Worm (Caenorhabditis elegans): ENCODE results near the gene utx-1.

utx-1 gene

DNA sequence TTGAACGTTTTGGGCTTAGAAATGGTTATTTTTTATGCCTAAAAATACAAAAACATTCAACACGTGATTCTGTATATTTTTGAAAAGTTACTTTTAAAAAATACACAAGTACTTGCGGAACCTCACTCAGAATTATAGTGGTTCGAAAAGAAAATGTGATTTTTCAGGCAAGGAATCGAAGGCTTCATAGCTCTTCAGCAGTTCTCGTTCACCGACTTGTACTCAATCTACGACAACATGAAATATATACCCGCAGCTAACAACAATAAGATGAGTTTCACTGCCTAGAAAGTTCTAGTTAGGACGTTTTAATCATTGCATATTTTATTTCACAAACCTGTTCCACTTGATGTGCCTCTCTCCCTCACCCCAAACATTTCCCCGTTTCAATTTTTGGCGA lies 5.6 kb downstream of the utx-1 start:
- TF ChIP-seq tra-4 (tag; optimal IDR thresholded peaks at IDR 0.05) (no peak), pes-1 (GFP tag; IDR thresholded peaks at IDR 0.05) (no peak), hmbx-1 (tag; optimal IDR thresholded peaks at IDR 0.05) (no peak), scrt-1 (GFP tag; IDR thresholded peaks at IDR 0.05) (no peak), ama-1 (optimal IDR thresholded peaks at IDR 0.05) (no peak), hnd-1 (tag; optimal IDR thresholded peaks at IDR 0.05) (no peak), aly-1 (tag; optimal IDR thresholded peaks at IDR 0.05) (no peak), F13C5.2 (tag; optimal IDR thresholded peaks at IDR 0.05) (no peak), tbx-11 (GFP tag; IDR thresholded peaks at IDR 0.05) (no peak), hmg-4 (GFP tag; optimal IDR thresholded peaks at IDR 0.05) (no peak), ceh-36 (tag; optimal IDR thresholded peaks at IDR 0.05) (no peak), ceh-13 (GFP tag; optimal IDR thresholded peaks at IDR 0.05) (no peak), B0310.2 (tag; optimal IDR thresholded peaks at IDR 0.05) (no peak), tbx-37 (GFP tag; conservative IDR thresholded peaks at IDR 0.05) (no peak), ets-7 (tag; optimal IDR thresholded peaks at IDR 0.05) (no peak), sea-1 (GFP tag; conservative IDR thresholded peaks at IDR 0.05) (no peak)

DNA sequence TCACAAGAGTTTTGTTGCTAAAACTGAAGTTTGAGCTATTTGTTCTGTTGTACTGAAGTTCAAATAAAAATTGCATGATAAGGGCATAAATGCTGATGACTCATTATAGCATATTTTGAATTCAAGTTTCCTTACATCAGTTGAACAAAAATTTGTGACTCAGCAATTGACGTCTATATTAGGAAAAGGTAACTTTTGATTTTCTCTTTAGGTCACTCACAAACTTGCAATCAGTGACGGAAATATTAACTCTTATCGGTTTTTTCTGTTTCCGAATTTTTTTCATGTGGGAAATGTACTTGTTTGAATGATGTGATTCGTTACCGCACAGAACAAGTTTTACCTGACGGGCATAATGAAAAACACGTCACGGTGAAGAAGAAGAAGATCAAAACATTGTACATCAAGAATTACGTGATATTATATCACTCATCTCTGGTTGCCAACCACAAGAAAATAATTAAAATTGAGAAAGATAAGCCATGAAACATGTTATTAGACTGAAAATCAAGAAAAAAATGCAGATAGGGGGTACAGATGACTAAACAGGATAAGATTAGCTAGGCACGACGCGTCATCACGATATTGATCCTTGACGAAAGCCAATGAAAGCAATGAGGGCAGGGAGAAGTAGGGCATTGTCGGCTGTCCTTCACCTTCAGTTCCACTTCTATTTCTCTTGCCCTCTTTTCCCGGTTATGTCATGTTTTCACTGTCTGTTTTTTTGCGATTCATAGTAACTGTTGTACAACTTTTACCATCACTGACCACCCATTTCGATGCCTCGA lies 6.9 kb downstream of the utx-1 start:
- TF ChIP-seq tra-4 (tag; optimal IDR thresholded peaks at IDR 0.05) (no peak), ceh-36 (tag; optimal IDR thresholded peaks at IDR 0.05) (no peak), tbx-11 (GFP tag; IDR thresholded peaks at IDR 0.05) (no peak), hnd-1 (tag; optimal IDR thresholded peaks at IDR 0.05) (no peak), sea-1 (GFP tag; conservative IDR thresholded peaks at IDR 0.05) (no peak), F13C5.2 (tag; optimal IDR thresholded peaks at IDR 0.05) (no peak), scrt-1 (GFP tag; IDR thresholded peaks at IDR 0.05) (no peak), hmbx-1 (tag; optimal IDR thresholded peaks at IDR 0.05) (no peak), B0310.2 (tag; optimal IDR thresholded peaks at IDR 0.05) (no peak), hmg-4 (GFP tag; optimal IDR thresholded peaks at IDR 0.05) (no peak), ets-7 (tag; optimal IDR thresholded peaks at IDR 0.05) (no peak), pes-1 (GFP tag; IDR thresholded peaks at IDR 0.05) (no peak), ceh-13 (GFP tag; optimal IDR thresholded peaks at IDR 0.05) (no peak), aly-1 (tag; optimal IDR thresholded peaks at IDR 0.05) (no peak), flt-1 (GFP tag; IDR thresholded peaks at IDR 0.05) (no peak), tbx-37 (GFP tag; conservative IDR thresholded peaks at IDR 0.05) (no peak)

DNA sequence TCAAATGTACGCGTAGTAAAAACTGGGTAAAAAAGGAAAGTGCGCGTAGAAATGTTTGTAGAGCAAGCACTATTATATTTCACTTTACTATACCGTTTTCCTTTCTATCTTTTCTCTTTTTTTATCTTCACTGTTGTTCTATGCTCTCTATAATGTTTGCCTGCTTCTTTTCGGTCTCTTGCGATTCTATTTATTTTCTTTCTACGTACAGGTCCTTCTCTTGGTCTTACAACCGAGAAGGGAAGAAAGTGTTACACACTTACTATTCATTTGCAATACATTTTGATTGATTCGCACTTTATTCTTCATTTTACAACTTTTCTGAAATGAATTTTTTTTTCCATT lies 7.5 kb downstream of the utx-1 start:
- TF ChIP-seq aly-1 (tag; optimal IDR thresholded peaks at IDR 0.05) (no peak), ama-1 (optimal IDR thresholded peaks at IDR 0.05) (no peak)

DNA sequence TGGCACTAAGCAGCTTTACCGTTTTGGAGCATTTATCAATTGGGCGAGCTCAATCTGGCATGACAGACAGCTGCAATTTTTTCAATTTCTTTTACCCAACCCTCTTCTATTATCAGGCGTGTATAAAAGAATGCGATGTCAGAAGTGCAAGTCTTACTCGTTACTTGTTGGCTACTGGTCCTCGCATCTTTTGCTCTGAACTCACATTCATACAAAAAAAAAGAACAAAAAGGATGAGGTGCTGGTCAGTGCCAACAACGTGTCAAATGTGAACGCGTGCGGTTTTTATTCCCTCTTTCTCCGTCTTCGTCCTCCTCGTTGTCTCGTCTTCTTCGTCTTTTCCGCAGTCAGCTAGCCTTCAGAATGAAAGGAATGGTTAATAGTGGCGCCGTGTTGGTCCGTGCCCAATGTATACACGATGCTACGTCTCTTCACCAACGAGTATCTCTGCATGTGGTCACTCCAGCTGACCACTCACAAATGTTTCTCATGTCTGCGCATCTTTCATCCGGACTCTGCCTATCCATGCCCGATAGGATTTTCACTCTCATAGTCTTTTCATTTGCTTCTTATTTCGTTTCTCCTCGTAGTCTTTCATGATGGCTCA lies 9.0 kb downstream of the utx-1 start:
- TF ChIP-seq F13C5.2 (tag; optimal IDR thresholded peaks at IDR 0.05) = peak; percentile 21
- no peak for TF ChIP-seq ama-1 (optimal IDR thresholded peaks at IDR 0.05)
- TF ChIP-seq pes-1 (GFP tag; IDR thresholded peaks at IDR 0.05) = no peak
- no peak for TF ChIP-seq sea-1 (GFP tag; conservative IDR thresholded peaks at IDR 0.05)
- TF ChIP-seq hmg-4 (GFP tag; optimal IDR thresholded peaks at IDR 0.05) = peak; percentile 59

DNA sequence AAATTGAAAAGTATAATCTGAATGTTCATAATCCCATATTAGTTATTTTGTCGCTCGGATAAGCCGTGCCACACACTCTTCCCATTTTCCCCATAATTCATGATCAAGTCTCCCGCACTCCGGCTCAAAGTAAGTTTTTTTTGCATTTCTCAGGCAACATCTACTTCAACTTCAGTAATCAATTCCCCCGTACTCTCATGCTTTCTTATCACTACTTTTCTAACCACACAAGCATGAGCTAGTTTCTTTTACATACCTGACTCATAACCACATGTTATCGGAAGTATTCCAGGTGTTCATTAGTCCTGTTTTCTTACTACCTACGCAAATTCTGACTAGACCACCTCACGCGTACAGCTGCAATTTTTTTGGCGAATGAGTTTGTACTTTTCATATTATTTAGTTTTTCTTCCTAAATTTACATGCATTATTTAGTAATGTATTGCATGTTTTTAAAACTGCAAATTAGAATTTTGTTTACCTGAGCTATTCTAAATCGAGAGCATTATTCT lies 9.6 kb downstream of the utx-1 start:
- no peak for TF ChIP-seq hnd-1 (tag; optimal IDR thresholded peaks at IDR 0.05)

DNA sequence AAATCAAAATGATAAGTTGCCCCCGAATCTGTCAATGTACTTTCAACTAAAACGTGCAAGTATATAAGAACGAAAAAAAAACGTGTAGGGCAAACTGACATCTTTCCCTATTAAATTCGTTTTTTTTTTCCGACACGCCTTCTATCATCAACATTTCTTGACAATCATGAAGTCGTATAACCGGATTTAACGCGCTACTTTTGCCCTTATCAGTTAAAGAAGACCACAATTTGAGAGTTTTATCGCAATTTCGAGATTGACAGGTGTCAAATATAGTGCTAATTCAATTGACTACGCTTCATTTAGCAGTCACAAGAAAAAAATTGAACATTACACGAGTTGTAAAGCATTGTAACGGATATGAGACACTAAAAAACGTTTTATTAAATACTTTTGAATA lies 10.2 kb downstream of the utx-1 start:
- no peak for TF ChIP-seq aly-1 (tag; optimal IDR thresholded peaks at IDR 0.05)
- no peak for TF ChIP-seq hmg-4 (GFP tag; optimal IDR thresholded peaks at IDR 0.05)
- TF ChIP-seq sea-1 (GFP tag; conservative IDR thresholded peaks at IDR 0.05) = no peak
- no peak for TF ChIP-seq tbx-37 (GFP tag; conservative IDR thresholded peaks at IDR 0.05)
- TF ChIP-seq flt-1 (GFP tag; IDR thresholded peaks at IDR 0.05) = no peak
- TF ChIP-seq pes-1 (GFP tag; IDR thresholded peaks at IDR 0.05) = no peak
- TF ChIP-seq F13C5.2 (tag; optimal IDR thresholded peaks at IDR 0.05) = no peak

DNA sequence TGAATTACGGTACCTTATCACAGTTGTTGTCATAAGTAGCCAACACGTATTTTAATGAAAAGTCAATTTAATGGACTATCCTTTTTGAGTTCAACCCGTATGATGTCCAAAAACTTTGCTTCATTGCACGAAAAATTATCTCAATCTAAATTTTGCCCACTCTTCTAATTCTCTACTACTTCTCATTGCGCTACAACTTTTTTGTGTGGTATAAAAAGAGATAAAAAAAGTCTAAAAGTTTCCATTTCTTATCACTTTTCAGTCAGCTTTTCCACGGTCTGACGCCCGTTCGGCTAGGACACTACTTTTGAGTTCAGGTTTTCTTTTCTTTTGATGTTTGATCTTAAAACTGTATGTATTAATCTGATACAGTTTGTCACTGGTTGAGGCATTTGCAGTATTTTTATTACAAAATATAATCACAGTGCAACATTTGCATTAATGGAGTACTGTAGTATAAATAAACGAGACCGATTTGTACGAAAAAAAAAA lies 10.9 kb downstream of the utx-1 start:
- TF ChIP-seq flt-1 (GFP tag; IDR thresholded peaks at IDR 0.05) (no peak), ceh-13 (GFP tag; optimal IDR thresholded peaks at IDR 0.05) (no peak), ets-7 (tag; optimal IDR thresholded peaks at IDR 0.05) (no peak), tra-4 (tag; optimal IDR thresholded peaks at IDR 0.05) (no peak), ama-1 (optimal IDR thresholded peaks at IDR 0.05) (no peak), sea-1 (GFP tag; conservative IDR thresholded peaks at IDR 0.05) (no peak)

DNA sequence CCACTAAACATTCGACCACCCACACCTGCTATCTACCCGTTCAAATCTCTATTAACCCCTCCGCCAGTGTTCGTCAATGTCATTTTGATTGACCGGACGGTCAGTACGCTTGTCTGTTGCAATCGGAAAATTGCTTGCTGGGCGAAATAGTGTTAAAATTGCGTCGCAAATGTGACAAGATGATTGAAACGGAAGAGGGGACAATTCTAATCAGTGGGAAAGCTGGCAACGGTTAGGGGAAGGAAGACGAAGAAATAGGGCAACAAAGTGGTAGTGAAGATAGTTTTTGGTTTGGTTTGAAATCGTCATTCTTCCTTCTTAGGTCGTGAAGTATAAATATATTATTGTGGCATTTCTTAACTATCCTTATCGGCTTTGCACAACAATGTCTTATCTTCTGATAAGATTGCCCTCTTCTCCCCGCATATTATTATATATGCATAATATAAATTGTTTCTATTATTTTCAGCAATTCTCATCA lies 11.5 kb downstream of the utx-1 start:
- no peak for TF ChIP-seq sea-1 (GFP tag; conservative IDR thresholded peaks at IDR 0.05)
- TF ChIP-seq hmg-4 (GFP tag; optimal IDR thresholded peaks at IDR 0.05) = peak; percentile 3
